Fruit fly (Drosophila melanogaster) ovary, adult (tissue): ENCODE results near the gene CG15343.
A peak's percentile ranks its signal among the peaks of the same experiment; 100 is the strongest.

Source experiments
- CG17801 ChIP-seq: fragments of 200-800 bp; optimal IDR thresholded peaks from 2 replicates; lab custom pipeline; 2019; ENCODE audit warnings: missing biosample characterization, mild to moderate bottlenecking, missing genetic modification characterization, moderate library complexity; ENCODE audit not compliant: partially characterized antibody

Gene CG15343

dm6 chrX:8273799-8274484 lies at the start of gene CG15343:
Gene CG15343 (minus strand): TSS chrX:8273806.
- no peak for TF ChIP-seq CG17801 (GFP tag; lab: Kevin White, UChicago)

- TF ChIP-seq CG17801 (GFP tag; lab: Kevin White, UChicago), result no peak
Observed at dm6 chrX:8294493-8295337, 21.1 kb upstream of the CG15343 start.

- no peak for TF ChIP-seq CG17801 (GFP tag; lab: Kevin White, UChicago)
Observed at dm6 chrX:8286859-8287258, 13.3 kb upstream of the CG15343 start.

- TF ChIP-seq CG17801 (GFP tag; lab: Kevin White, UChicago), result no peak
Observed at dm6 chrX:8285052-8285451, 11.4 kb upstream of the CG15343 start.

- TF ChIP-seq CG17801 (GFP tag; lab: Kevin White, UChicago), result no peak
Observed at dm6 chrX:8273291-8273690, 315 bp downstream of the CG15343 start, which contains the start of gene CG1636. Gene CG1636 (plus strand): TSS chrX:8273412.

dm6 chrX:8271363-8272061 lies 2.1 kb downstream of the CG15343 start, which contains the start of gene Corp:
Gene Corp (minus strand): TSS chrX:8271409.
- TF ChIP-seq CG17801 (GFP tag; lab: Kevin White, UChicago), result peak; percentile 96

dm6 chrX:8265261-8265660 lies 8.3 kb downstream of the CG15343 start:
- TF ChIP-seq CG17801 (GFP tag; lab: Kevin White, UChicago), result no peak

- TF ChIP-seq CG17801 (GFP tag; lab: Kevin White, UChicago), result peak; percentile 28
Observed at dm6 chrX:8263236-8263635, 10.4 kb downstream of the CG15343 start.

- peak; percentile 78 for TF ChIP-seq CG17801 (GFP tag; lab: Kevin White, UChicago)
Observed at dm6 chrX:8259881-8260280, 13.7 kb downstream of the CG15343 start.

dm6 chrX:8258281-8258802 lies 15.3 kb downstream of the CG15343 start:
- peak; percentile 32 for TF ChIP-seq CG17801 (GFP tag; lab: Kevin White, UChicago)

- TF ChIP-seq CG17801 (GFP tag; lab: Kevin White, UChicago), result no peak
Observed at dm6 chrX:8254739-8255326, 18.8 kb downstream of the CG15343 start.

- TF ChIP-seq CG17801 (GFP tag; lab: Kevin White, UChicago), result no peak
Observed at dm6 chrX:8252284-8252886, 21.2 kb downstream of the CG15343 start, which contains the start of gene CG1632. Gene CG1632 (plus strand): TSS chrX:8252670.

dm6 chrX:8251268-8251996 lies 22.2 kb downstream of the CG15343 start, which contains the start of gene ND-75:
Gene ND-75 (minus strand): TSS chrX:8251687.
- no peak for TF ChIP-seq CG17801 (GFP tag; lab: Kevin White, UChicago)
